Fruit fly (Drosophila melanogaster) whole organism, embryonic: ENCODE results near the gene RpS14a.

Experiments
- B-H1 ChIP-seq: fragments of 200-800 bp; sonication (Bioruptor generic); IDR thresholded peaks from 3 replicates; pipeline ENCODE4 v1.3.6; 2022; ENCODE audit warnings: missing biosample characterization, missing genetic modification characterization
- Blimp-1 ChIP-seq: fragments of 200-800 bp; sonication (Bioruptor generic); optimal IDR thresholded peaks from 3 replicates; lab custom pipeline; 2018; ENCODE audit warnings: missing biosample characterization, missing genetic modification characterization, mild to moderate bottlenecking, moderate library complexity, missing genetic modification reagents
- CG10431 ChIP-seq: fragments of 200-800 bp; sonication (Bioruptor generic); optimal IDR thresholded peaks from 3 replicates; lab custom pipeline; 2018; ENCODE audit warnings: missing biosample characterization, mild to moderate bottlenecking, missing genetic modification characterization
- CG10959 ChIP-seq: fragments of 200-800 bp; sonication (Bioruptor generic); IDR thresholded peaks from 2 replicates; pipeline ENCODE4 v1.3.6; 2022; ENCODE audit warnings: missing biosample characterization, missing genetic modification characterization
- CG12071 ChIP-seq: fragments of 200-800 bp; sonication (Bioruptor generic); optimal IDR thresholded peaks from 3 replicates; lab custom pipeline; 2018; ENCODE audit warnings: missing biosample characterization, mild to moderate bottlenecking, missing genetic modification characterization
- CG12104 ChIP-seq: fragments of 200-800 bp; sonication (Bioruptor generic); optimal IDR thresholded peaks from 3 replicates; lab custom pipeline; 2016; ENCODE audit warnings: missing biosample characterization, missing genetic modification characterization
- CG12155 ChIP-seq: fragments of 200-800 bp; sonication (Bioruptor generic); optimal IDR thresholded peaks from 3 replicates; lab custom pipeline; 2016; ENCODE audit warnings: missing biosample characterization, missing genetic modification characterization
- CG12391 ChIP-seq: fragments of 200-800 bp; sonication (Bioruptor generic); optimal IDR thresholded peaks from 3 replicates; lab custom pipeline; 2018; ENCODE audit warnings: missing biosample characterization, mild to moderate bottlenecking, missing genetic modification characterization, moderate library complexity
- CG12769 ChIP-seq: fragments of 200-800 bp; sonication (Bioruptor generic); optimal IDR thresholded peaks from 2 replicates; lab custom pipeline; 2019; ENCODE audit warnings: missing biosample characterization, mild to moderate bottlenecking, missing genetic modification characterization, moderate library complexity
- CG13894 ChIP-seq: fragments of 200-800 bp; sonication (Bioruptor generic); optimal IDR thresholded peaks from 3 replicates; lab custom pipeline; 2018; ENCODE audit warnings: missing biosample characterization, mild to moderate bottlenecking, missing genetic modification characterization, moderate library complexity
- CG1603 ChIP-seq: fragments of 200-800 bp; sonication (Bioruptor generic); optimal IDR thresholded peaks from 2 replicates; lab custom pipeline; 2019; ENCODE audit warnings: missing biosample characterization, mild to moderate bottlenecking, missing genetic modification characterization, moderate library complexity
- CG17568 ChIP-seq: fragments of 200-800 bp; sonication (Bioruptor generic); optimal IDR thresholded peaks from 2 replicates; lab custom pipeline; 2018; ENCODE audit warnings: missing biosample characterization, mild to moderate bottlenecking, missing genetic modification characterization, moderate library complexity
- CG18476 ChIP-seq: fragments of 200-800 bp; sonication (Bioruptor generic); optimal IDR thresholded peaks from 2 replicates; lab custom pipeline; 2016; ENCODE audit warnings: missing biosample characterization, mild to moderate bottlenecking, missing genetic modification characterization
- CG2202 ChIP-seq: fragments of 200-800 bp; sonication (Bioruptor generic); optimal IDR thresholded peaks from 2 replicates; lab custom pipeline; 2018; ENCODE audit warnings: missing biosample characterization, mild to moderate bottlenecking, missing genetic modification characterization
- CG2889 ChIP-seq: fragments of 200-800 bp; sonication (Bioruptor generic); IDR thresholded peaks from 3 replicates; pipeline ENCODE4 v1.3.6; 2022; ENCODE audit warnings: missing biosample characterization, missing genetic modification characterization
- CG32772 ChIP-seq: fragments of 200-800 bp; sonication (Bioruptor generic); IDR thresholded peaks from 2 replicates; pipeline ENCODE4 v1.3.6; 2022; ENCODE audit warnings: missing biosample characterization, missing genetic modification characterization
- CG34376 ChIP-seq: fragments of 200-800 bp; sonication (Bioruptor generic); optimal IDR thresholded peaks from 2 replicates; lab custom pipeline; 2018; ENCODE audit warnings: missing biosample characterization, mild to moderate bottlenecking, missing genetic modification characterization
- CG6254 ChIP-seq: fragments of 200-800 bp; sonication (Bioruptor generic); optimal IDR thresholded peaks from 3 replicates; lab custom pipeline; 2017; ENCODE audit warnings: mild to moderate bottlenecking, missing biosample characterization, missing genetic modification reagents, missing genetic modification characterization
- CG9797 ChIP-seq: fragments of 200-800 bp; sonication (Bioruptor generic); optimal IDR thresholded peaks from 3 replicates; lab custom pipeline; 2018; ENCODE audit warnings: missing biosample characterization, mild to moderate bottlenecking, missing genetic modification characterization
- Dbx ChIP-seq: fragments of 200-800 bp; sonication (Bioruptor generic); IDR thresholded peaks from 3 replicates; pipeline ENCODE4 v1.3.6; 2022; ENCODE audit warnings: missing biosample characterization, missing genetic modification characterization
- Eip74EF ChIP-seq, 2 experiments: fragments of 200-800 bp in 1 of 2; fragments of >200 bp in 1 of 2; sonication (Bioruptor generic) in 1 of 2; optimal IDR thresholded peaks; 2 replicates each; lab custom pipeline; 2017 to 2019; ENCODE audit warnings: missing biosample characterization in 2 of 2, missing genetic modification characterization in 2 of 2, mild to moderate bottlenecking in 1 of 2, moderate library complexity in 1 of 2
- Fer1 ChIP-seq: fragments of 200-800 bp; sonication (Bioruptor generic); optimal IDR thresholded peaks from 2 replicates; lab custom pipeline; 2017; ENCODE audit warnings: missing biosample characterization, mild to moderate bottlenecking, missing genetic modification characterization
- HLH54F ChIP-seq: fragments of 200-800 bp; sonication (Bioruptor generic); optimal IDR thresholded peaks from 3 replicates; lab custom pipeline; 2016; ENCODE audit warnings: missing biosample characterization, missing genetic modification characterization
- Oli ChIP-seq: fragments of 200-800 bp; sonication (Bioruptor generic); optimal IDR thresholded peaks from 2 replicates; lab custom pipeline; 2018; ENCODE audit warnings: missing biosample characterization, mild to moderate bottlenecking, missing genetic modification characterization, moderate library complexity
- Sry-δ ChIP-seq: fragments of 200-800 bp; sonication (Bioruptor generic); optimal IDR thresholded peaks from 2 replicates; lab custom pipeline; 2016; ENCODE audit warnings: missing biosample characterization, missing genetic modification characterization
- chm ChIP-seq: fragments of 200-800 bp; sonication (Bioruptor generic); IDR thresholded peaks from 2 replicates; pipeline ENCODE4 v1.3.6; 2022; ENCODE audit warnings: missing biosample characterization, missing genetic modification characterization
- crc ChIP-seq: fragments of 200-800 bp; sonication (Bioruptor generic); optimal IDR thresholded peaks from 2 replicates; lab custom pipeline; 2016; ENCODE audit warnings: missing biosample characterization, missing genetic modification characterization
- cwo ChIP-seq: fragments of 200-800 bp; sonication (Bioruptor generic); optimal IDR thresholded peaks from 3 replicates; lab custom pipeline; 2017; ENCODE audit warnings: missing biosample characterization, missing genetic modification characterization, mild to moderate bottlenecking, moderate library complexity, missing genetic modification reagents
- dati ChIP-seq: fragments of 200-800 bp; sonication (Bioruptor generic); IDR thresholded peaks from 2 replicates; pipeline ENCODE4 v1.3.6; 2022; ENCODE audit warnings: missing biosample characterization, missing genetic modification characterization
- dysf ChIP-seq: fragments of 200-800 bp; sonication (Bioruptor generic); IDR thresholded peaks from 3 replicates; pipeline ENCODE4 v1.3.6; 2022; ENCODE audit warnings: missing biosample characterization, missing genetic modification characterization
- fd64A ChIP-seq: fragments of 200-800 bp; sonication (Bioruptor generic); optimal IDR thresholded peaks from 3 replicates; lab custom pipeline; 2018; ENCODE audit warnings: missing biosample characterization, mild to moderate bottlenecking, missing genetic modification characterization
- fd96Cb ChIP-seq: fragments of 200-800 bp; sonication (Bioruptor generic); optimal IDR thresholded peaks from 2 replicates; lab custom pipeline; 2018; ENCODE audit warnings: missing biosample characterization, mild to moderate bottlenecking, missing genetic modification characterization, moderate library complexity
- grn ChIP-seq: fragments of 200-800 bp; sonication (Bioruptor generic); optimal IDR thresholded peaks from 3 replicates; lab custom pipeline; 2017; ENCODE audit warnings: missing biosample characterization, missing genetic modification characterization
- gsb-n ChIP-seq: fragments of 200-800 bp; sonication (Bioruptor generic); optimal IDR thresholded peaks from 3 replicates; lab custom pipeline; 2018; ENCODE audit warnings: missing biosample characterization, mild to moderate bottlenecking, missing genetic modification characterization
- lmd ChIP-seq: fragments of 200-800 bp; sonication (Bioruptor generic); IDR thresholded peaks from 2 replicates; pipeline ENCODE4 v1.3.6; 2022; ENCODE audit warnings: missing biosample characterization, missing genetic modification characterization
- lov ChIP-seq, 2 experiments: fragments of 200-800 bp in 1 of 2; fragments of >200 bp in 1 of 2; sonication (Bioruptor generic) in 1 of 2; IDR thresholded peaks in 1 of 2; optimal IDR thresholded peaks in 1 of 2; 2 replicates in 1 of 2; 3 replicates in 1 of 2; pipeline versions ENCODE4 v1.3.6 to Lab custom; 2017 to 2022; ENCODE audit warnings: missing biosample characterization in 1 of 2, missing genetic modification characterization in 1 of 2
- nmo ChIP-seq: fragments of 200-800 bp; sonication (Bioruptor generic); optimal IDR thresholded peaks from 2 replicates; lab custom pipeline; 2018; ENCODE audit warnings: missing biosample characterization, mild to moderate bottlenecking, missing genetic modification characterization, moderate library complexity
- otp ChIP-seq: fragments of 200-800 bp; sonication (Bioruptor generic); IDR thresholded peaks from 3 replicates; pipeline ENCODE4, ENCODE4 v1.3.6; 2022; ENCODE audit warnings: missing biosample characterization, missing genetic modification characterization
- row ChIP-seq: fragments of 200-800 bp; sonication (Bioruptor generic); IDR thresholded peaks from 3 replicates; pipeline ENCODE4 v1.3.6; 2022; ENCODE audit warnings: missing biosample characterization, missing genetic modification characterization
- sens-2 ChIP-seq: fragments of 200-800 bp; sonication (Bioruptor generic); IDR thresholded peaks from 2 replicates; pipeline ENCODE4 v1.3.6; 2022; ENCODE audit warnings: missing biosample characterization, missing genetic modification characterization
- stwl ChIP-seq: fragments of 200-800 bp; sonication (Bioruptor generic); optimal IDR thresholded peaks from 3 replicates; lab custom pipeline; 2018; ENCODE audit warnings: missing biosample characterization, mild to moderate bottlenecking, missing genetic modification characterization, moderate library complexity
- tin ChIP-seq: fragments of 200-800 bp; sonication (Bioruptor generic); optimal IDR thresholded peaks from 3 replicates; lab custom pipeline; 2016; ENCODE audit warnings: missing biosample characterization, missing genetic modification characterization
- tio ChIP-seq: fragments of 200-800 bp; sonication (Bioruptor generic); optimal IDR thresholded peaks from 2 replicates; lab custom pipeline; 2017; ENCODE audit warnings: missing biosample characterization, missing genetic modification characterization, inconsistent platforms
- tx ChIP-seq: fragments of 200-800 bp; sonication (Bioruptor generic); optimal IDR thresholded peaks from 2 replicates; lab custom pipeline; 2016; ENCODE audit warnings: missing biosample characterization, missing genetic modification characterization
- unc-4 ChIP-seq: fragments of 200-800 bp; sonication (Bioruptor generic); IDR thresholded peaks from 2 replicates; pipeline ENCODE4 v1.3.6; 2022; ENCODE audit warnings: missing biosample characterization, missing genetic modification characterization; ENCODE audit not compliant: partially characterized antibody
- vnd ChIP-seq: fragments of 200-800 bp; sonication (Bioruptor generic); IDR thresholded peaks from 3 replicates; pipeline ENCODE4 v1.3.6; 2022; ENCODE audit warnings: missing biosample characterization, missing genetic modification characterization; ENCODE audit not compliant: partially characterized antibody
- wek ChIP-seq: fragments of 200-800 bp; sonication (Bioruptor generic); optimal IDR thresholded peaks from 3 replicates; lab custom pipeline; 2018; ENCODE audit warnings: missing biosample characterization, mild to moderate bottlenecking, missing genetic modification characterization, moderate library complexity
- zf30C ChIP-seq: fragments of 200-800 bp; sonication (Bioruptor generic); optimal IDR thresholded peaks from 3 replicates; lab custom pipeline; 2018; ENCODE audit warnings: missing biosample characterization, mild to moderate bottlenecking, missing genetic modification characterization
- zfh2 ChIP-seq: fragments of 200-800 bp; sonication (Bioruptor generic); optimal IDR thresholded peaks from 2 replicates; lab custom pipeline; 2016; ENCODE audit warnings: missing biosample characterization, missing genetic modification characterization

The RpS14a gene

DNA sequence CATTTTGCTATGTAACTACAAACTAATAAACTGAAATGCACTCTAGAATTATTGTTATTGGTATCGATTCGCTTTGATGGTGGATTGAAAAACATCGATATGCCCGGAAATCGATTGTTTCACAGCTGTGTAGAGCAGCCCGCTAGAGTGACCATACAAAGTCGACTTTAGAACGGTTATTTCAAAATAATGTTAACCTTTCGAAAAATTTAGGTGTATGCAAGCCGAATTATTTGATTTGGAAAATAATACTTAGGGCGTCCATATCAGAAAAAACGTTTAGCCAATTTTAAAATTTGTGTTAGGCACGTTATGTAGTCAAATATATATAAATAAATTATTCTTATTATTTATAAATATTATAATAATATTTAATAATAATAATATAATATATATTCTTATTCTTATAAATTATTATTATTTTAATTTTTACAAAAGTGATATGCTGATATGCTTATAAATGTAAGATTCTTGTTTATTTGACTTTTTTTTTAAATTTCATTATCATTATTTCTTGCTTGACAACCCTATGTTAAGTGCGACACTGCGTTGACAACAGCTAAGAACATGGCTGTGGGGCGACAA lies 34.8 kb downstream of the RpS14a start, which contains the start of gene sws (continued):
- TF ChIP-seq CG12071 (GFP tag; lab: Kevin White, UChicago) (no peak), Dbx (GFP tag; lab: Robert Waterston, UW) (peak; percentile 38; the same call in 1 of the 3 replicates), row (GFP tag; lab: Robert Waterston, UW) (peak; percentile 50), CG32772 (GFP tag; lab: Robert Waterston, UW) (no peak), chm (GFP tag; lab: Robert Waterston, UW) (no peak), CG10431 (GFP tag; lab: Kevin White, UChicago) (peak; percentile 4), Eip74EF (GFP tag; optimal IDR thresholded peaks at IDR 0.05; lab: Kevin White, UChicago) (no peak), CG6254 (no peak), zfh2 (no peak), wek (GFP tag; lab: Kevin White, UChicago) (no peak), CG12391 (tag; lab: Kevin White, UChicago) (peak; percentile 61), dati (GFP tag; lab: Robert Waterston, UW) (no peak), Sry-δ (peak; percentile 57), unc-4 (GFP tag; lab: Robert Waterston, UW) (peak; percentile 68), nmo (GFP tag; lab: Kevin White, UChicago) (peak; percentile 51), CG2202 (tag; lab: Kevin White, UChicago) (no peak), Fer1 (peak; percentile 4), CG12769 (tag; lab: Kevin White, UChicago) (no peak), vnd (GFP tag; lab: Robert Waterston, UW) (peak; percentile 52; the same call in 2 of the 3 replicates), gsb-n (tag; lab: Kevin White, UChicago) (no peak), CG12155 (GFP tag; lab: Kevin White, UChicago) (peak; percentile 40), CG13894 (tag; lab: Kevin White, UChicago) (no peak), CG10959 (GFP tag; lab: Robert Waterston, UW) (no peak), cwo (GFP tag; lab: Kevin White, UChicago) (peak; percentile 2), tx (GFP tag; lab: Kevin White, UChicago) (no peak), lov (optimal IDR thresholded peaks at IDR 0.05; lab: Kevin White, UChicago) (no peak), lov (GFP tag; IDR thresholded peaks at IDR 0.05; lab: Robert Waterston, UW) (no peak), Blimp-1 (GFP tag; lab: Kevin White, UChicago) (peak; percentile 43), tin (GFP tag; lab: Kevin White, UChicago) (peak; percentile 19), CG1603 (tag; lab: Kevin White, UChicago) (peak; percentile 47), CG18476 (GFP tag; lab: Kevin White, UChicago) (no peak), otp (GFP tag; lab: Robert Waterston, UW) (no peak), CG2889 (GFP tag; lab: Robert Waterston, UW) (no peak), dysf (GFP tag; lab: Robert Waterston, UW) (peak; percentile 45; the same call in 1 of the 3 replicates), CG17568 (GFP tag; lab: Kevin White, UChicago) (no peak), stwl (tag; lab: Kevin White, UChicago) (peak; percentile 28), zf30C (GFP tag; lab: Kevin White, UChicago) (no peak), CG12104 (peak; percentile 41), HLH54F (no peak), sens-2 (GFP tag; lab: Robert Waterston, UW) (no peak), fd64A (GFP tag; lab: Kevin White, UChicago) (no peak), grn (no peak), lmd (GFP tag; lab: Robert Waterston, UW) (peak; percentile 8; the same call in 1 of the 2 replicates), CG9797 (GFP tag; lab: Kevin White, UChicago) (peak; percentile 14), B-H1 (GFP tag; lab: Robert Waterston, UW) (no peak), tio (no peak), Oli (peak; percentile 43), CG34376 (GFP tag; lab: Kevin White, UChicago) (no peak), crc (no peak), fd96Cb (peak; percentile 31)
